Worm (Caenorhabditis elegans) whole organism, L1 larva: ENCODE results near the gene F02C9.1.

ENCODE experiments used
- alr-1 ChIP-seq: fragments of 200-800 bp; sonication (Bioruptor generic); optimal IDR thresholded peaks from 2 replicates; lab custom pipeline; 2018; ENCODE audit warnings: borderline replicate concordance, mild to moderate bottlenecking, missing genetic modification characterization, missing compliant biosample characterization
- ama-1 ChIP-seq: fragments of 150-350 bp; optimal IDR thresholded peaks from 2 replicates; lab custom pipeline; 2014
- blmp-1 ChIP-seq: fragments of 150-350 bp; optimal IDR thresholded peaks from 2 replicates; lab custom pipeline; 2014; ENCODE audit warnings: missing biosample characterization, missing genetic modification characterization
- ceh-88 ChIP-seq: fragments of 200-800 bp; sonication (Bioruptor generic); IDR thresholded peaks from 2 replicates; pipeline ENCODE4 v1.3.6; 2022; ENCODE audit warnings: missing genetic modification characterization, missing compliant biosample characterization
- dpl-1 ChIP-seq, 3 experiments: fragments of 150-350 bp in 2 of 3; sonication (generic microtip) in 1 of 3; optimal IDR thresholded peaks; 2 replicates each; lab custom pipeline; 2014 to 2017; ENCODE audit warnings: missing biosample characterization in 3 of 3, missing genetic modification characterization in 3 of 3, missing genetic modification reagents in 3 of 3
- efl-3 ChIP-seq: fragments of 200-800 bp; sonication (Bioruptor generic); optimal IDR thresholded peaks from 2 replicates; lab custom pipeline; 2018; ENCODE audit warnings: mild to moderate bottlenecking, missing genetic modification characterization, missing compliant biosample characterization
- elt-2 ChIP-seq: sonication (generic microtip); optimal IDR thresholded peaks from 2 replicates; lab custom pipeline; 2016; ENCODE audit warnings: missing genetic modification characterization, mild to moderate bottlenecking, inconsistent platforms, missing compliant biosample characterization, missing genetic modification reagents
- grh-1 ChIP-seq: fragments of 200-800 bp; sonication (Bioruptor generic); IDR thresholded peaks from 2 replicates; pipeline ENCODE4 v1.3.6; 2022; ENCODE audit warnings: missing genetic modification reagents, missing genetic modification characterization, missing compliant biosample characterization
- hlh-4 ChIP-seq: sonication (generic microtip); optimal IDR thresholded peaks from 2 replicates; lab custom pipeline; 2016; ENCODE audit warnings: mild to moderate bottlenecking, missing genetic modification characterization, missing compliant biosample characterization
- hpl-2 ChIP-seq: fragments of 150-350 bp; optimal IDR thresholded peaks from 2 replicates; lab custom pipeline; 2014; ENCODE audit warnings: missing biosample characterization, missing genetic modification reagents, missing genetic modification characterization
- irx-1 ChIP-seq: sonication (generic microtip); optimal IDR thresholded peaks from 2 replicates; lab custom pipeline; 2016; ENCODE audit warnings: missing genetic modification characterization, missing compliant biosample characterization
- jun-1 ChIP-seq: fragments of 150-350 bp; optimal IDR thresholded peaks from 2 replicates; lab custom pipeline; 2014; ENCODE audit warnings: missing biosample characterization, missing genetic modification reagents, missing genetic modification characterization
- lin-13 ChIP-seq: fragments of 150-350 bp; optimal IDR thresholded peaks from 2 replicates; lab custom pipeline; 2014; ENCODE audit warnings: missing biosample characterization, missing genetic modification reagents, missing genetic modification characterization
- lin-14 ChIP-seq: fragments of 200-800 bp; sonication (Bioruptor generic); optimal IDR thresholded peaks from 2 replicates; lab custom pipeline; 2018; ENCODE audit warnings: mild to moderate bottlenecking, missing genetic modification characterization, moderate library complexity, missing compliant biosample characterization
- lin-35 ChIP-seq, 2 experiments: fragments of 150-350 bp; optimal IDR thresholded peaks; 2 replicates each; lab custom pipeline; 2014; ENCODE audit warnings: missing biosample characterization in 2 of 2, missing genetic modification characterization in 2 of 2, missing genetic modification reagents in 2 of 2
- mdl-1 ChIP-seq, 2 experiments: fragments of 150-350 bp; optimal IDR thresholded peaks; 2 replicates each; lab custom pipeline; 2014 to 2017; ENCODE audit warnings: missing biosample characterization in 2 of 2, missing genetic modification characterization in 2 of 2, inconsistent platforms in 1 of 2
- mef-2 ChIP-seq: fragments of 150-350 bp; optimal IDR thresholded peaks from 2 replicates; lab custom pipeline; 2014; ENCODE audit warnings: missing biosample characterization, missing genetic modification characterization
- nhr-11 ChIP-seq: fragments of 150-350 bp; optimal IDR thresholded peaks from 2 replicates; lab custom pipeline; 2014; ENCODE audit warnings: missing biosample characterization, missing genetic modification characterization
- nhr-19 ChIP-seq: fragments of 200-800 bp; sonication (Bioruptor generic); conservative IDR thresholded peaks from 2 replicates; pipeline ENCODE4 v1.3.6; 2022; ENCODE audit warnings: missing genetic modification characterization, missing compliant biosample characterization
- nhr-20 ChIP-seq: sonication (generic microtip); optimal IDR thresholded peaks from 2 replicates; lab custom pipeline; 2016; ENCODE audit warnings: mild to moderate bottlenecking, missing genetic modification characterization, missing compliant biosample characterization
- nhr-71 ChIP-seq: sonication (generic microtip); optimal IDR thresholded peaks from 2 replicates; lab custom pipeline; 2016; ENCODE audit warnings: mild to moderate bottlenecking, missing genetic modification characterization, moderate library complexity, missing compliant biosample characterization
- nhr-77 ChIP-seq: fragments of 150-350 bp; optimal IDR thresholded peaks from 2 replicates; lab custom pipeline; 2014; ENCODE audit warnings: missing biosample characterization, missing genetic modification characterization
- nhr-84 ChIP-seq: sonication (generic microtip); optimal IDR thresholded peaks from 2 replicates; lab custom pipeline; 2017; ENCODE audit warnings: missing biosample characterization, missing genetic modification characterization
- nhr-90 ChIP-seq: sonication (generic microtip); optimal IDR thresholded peaks from 2 replicates; lab custom pipeline; 2016; ENCODE audit warnings: mild to moderate bottlenecking, missing genetic modification characterization, missing compliant biosample characterization; ENCODE audit not compliant: poor library complexity
- rnt-1 ChIP-seq: sonication (generic microtip); optimal IDR thresholded peaks from 2 replicates; lab custom pipeline; 2016; ENCODE audit warnings: mild to moderate bottlenecking, missing genetic modification characterization, moderate library complexity, missing compliant biosample characterization
- swsn-7 ChIP-seq: sonication (generic microtip); optimal IDR thresholded peaks from 2 replicates; lab custom pipeline; 2016; ENCODE audit warnings: missing genetic modification characterization, missing compliant biosample characterization
- tbx-2 ChIP-seq: sonication (generic microtip); optimal IDR thresholded peaks from 2 replicates; lab custom pipeline; 2016; ENCODE audit warnings: missing genetic modification characterization, missing compliant biosample characterization
- tlp-1 ChIP-seq: fragments of 150-350 bp; optimal IDR thresholded peaks from 2 replicates; lab custom pipeline; 2014; ENCODE audit warnings: missing biosample characterization, missing genetic modification characterization
- unc-30 ChIP-seq: sonication (generic microtip); optimal IDR thresholded peaks from 2 replicates; lab custom pipeline; 2017; ENCODE audit warnings: missing biosample characterization, missing genetic modification characterization
- unc-86 ChIP-seq: sonication (generic microtip); optimal IDR thresholded peaks from 2 replicates; lab custom pipeline; 2016; ENCODE audit warnings: missing genetic modification characterization, missing compliant biosample characterization
- zip-4 ChIP-seq: fragments of 200-800 bp; sonication (Bioruptor generic); optimal IDR thresholded peaks from 2 replicates; lab custom pipeline; 2018; ENCODE audit warnings: mild to moderate bottlenecking, missing genetic modification characterization, moderate library complexity, missing compliant biosample characterization
- ztf-11 ChIP-seq, 2 experiments: sonication (generic microtip); optimal IDR thresholded peaks; 2 replicates each; lab custom pipeline; 2016 to 2017; ENCODE audit warnings: missing genetic modification characterization in 2 of 2, missing biosample characterization in 1 of 2, missing compliant biosample characterization in 1 of 2
- ztf-4 ChIP-seq: fragments of 150-350 bp; optimal IDR thresholded peaks from 2 replicates; lab custom pipeline; 2014; ENCODE audit warnings: missing biosample characterization, missing genetic modification characterization

Gene F02C9.1

DNA sequence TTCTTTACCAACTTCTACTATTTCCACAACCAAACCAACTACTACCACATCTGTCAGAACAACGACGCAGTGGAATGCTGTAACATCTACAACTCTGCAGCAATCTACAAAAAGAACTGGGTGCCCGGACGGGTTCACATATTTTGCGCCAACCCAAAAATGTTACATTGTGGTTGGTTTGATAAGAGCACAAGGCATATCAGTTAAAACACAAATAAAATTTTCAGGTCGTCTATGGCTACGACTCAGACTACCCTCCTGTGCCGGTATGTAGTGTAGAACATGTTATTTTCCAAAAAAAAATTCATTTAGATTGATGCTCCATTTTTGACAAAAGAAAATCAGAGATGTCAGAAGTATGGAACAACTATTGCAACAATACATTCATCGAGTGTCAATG, 19.3 kb upstream of the F02C9.1 start:
- TF ChIP-seq elt-2 (tag; lab: Kevin White, UChicago), result peak; percentile 46
- no peak for TF ChIP-seq nhr-90 (tag; lab: Kevin White, UChicago)

DNA sequence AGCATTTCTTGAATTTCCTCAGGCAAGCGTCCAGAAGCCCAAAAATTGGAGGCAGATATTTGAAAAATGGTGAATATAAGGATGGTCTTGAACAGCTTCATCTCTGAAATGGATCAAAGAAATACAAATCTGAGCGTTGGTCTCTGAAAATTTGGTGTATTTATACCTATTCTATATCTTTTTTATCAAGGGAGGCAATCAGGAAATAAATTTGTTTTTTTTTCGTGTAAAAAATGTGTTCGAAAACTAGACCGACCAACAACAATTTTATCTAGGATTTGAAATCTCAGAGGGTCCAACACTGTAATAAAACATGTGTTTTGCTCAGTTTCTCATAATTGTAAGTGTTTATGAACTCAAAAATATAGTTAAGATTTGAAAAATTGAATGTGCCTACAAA, 16.8 kb upstream of the F02C9.1 start, which contains the start of gene srt-56:
srt-56 (minus strand) TSS at position 101 of the 400 bp plus-strand sequence.
- no peak for TF ChIP-seq nhr-77 (tag; lab: Kevin White, UChicago)
- TF ChIP-seq irx-1 (tag; lab: Kevin White, UChicago), result no peak
- no peak for TF ChIP-seq nhr-19 (GFP tag; lab: Robert Waterston, UW)
- TF ChIP-seq tbx-2 (tag; lab: Kevin White, UChicago), result no peak
- no peak for TF ChIP-seq dpl-1 (GFP tag; optimal IDR thresholded peaks at IDR 0.05; lab: Kevin White, UChicago)
- no peak for TF ChIP-seq ceh-88 (GFP tag; lab: Robert Waterston, UW)
- no peak for TF ChIP-seq blmp-1 (tag; lab: Kevin White, UChicago)
- TF ChIP-seq unc-86 (tag; lab: Kevin White, UChicago), result no peak
- TF ChIP-seq hpl-2 (GFP tag; lab: Kevin White, UChicago), result no peak
- no peak for TF ChIP-seq ztf-4 (tag; lab: Kevin White, UChicago)
- TF ChIP-seq efl-3 (GFP tag; lab: Kevin White, UChicago), result no peak
- no peak for TF ChIP-seq rnt-1 (tag; lab: Kevin White, UChicago)

DNA sequence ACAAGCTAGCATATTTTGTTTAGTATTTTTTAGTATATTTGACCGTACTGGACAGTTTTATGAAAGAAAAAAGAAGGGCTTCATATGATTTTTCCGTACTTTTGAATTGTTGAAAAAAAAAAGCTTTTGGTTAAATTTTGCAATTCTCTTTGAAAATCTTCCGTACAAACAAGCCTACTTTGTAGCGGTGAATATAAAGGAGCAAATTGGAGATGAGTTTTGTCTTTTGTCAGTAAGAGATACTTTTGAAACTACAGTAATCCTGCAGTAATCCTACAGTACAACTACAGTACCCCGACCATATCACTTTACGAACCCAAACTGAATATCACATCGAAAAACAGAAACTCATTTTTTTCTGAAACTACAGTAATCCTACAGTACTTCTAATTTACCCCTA, 16.1 kb upstream of the F02C9.1 start:
- no peak for TF ChIP-seq ceh-88 (GFP tag; lab: Robert Waterston, UW)

ce11 chrV:3124912-3125311, 13.6 kb upstream of the F02C9.1 start, which contains the start of gene Y73C8C.12:
Gene Y73C8C.12 (plus strand): TSS chrV:3125212.
- TF ChIP-seq ztf-11 (tag; optimal IDR thresholded peaks at IDR 0.05; lab: Kevin White, UChicago) (no peak), mef-2 (tag; lab: Kevin White, UChicago) (no peak), nhr-84 (tag; lab: Kevin White, UChicago) (no peak), jun-1 (no peak), hlh-4 (tag; lab: Kevin White, UChicago) (no peak), alr-1 (no peak), nhr-20 (tag; lab: Kevin White, UChicago) (no peak), hpl-2 (GFP tag; lab: Kevin White, UChicago) (no peak), rnt-1 (tag; lab: Kevin White, UChicago) (no peak), lin-14 (GFP tag; lab: Kevin White, UChicago) (no peak)

DNA sequence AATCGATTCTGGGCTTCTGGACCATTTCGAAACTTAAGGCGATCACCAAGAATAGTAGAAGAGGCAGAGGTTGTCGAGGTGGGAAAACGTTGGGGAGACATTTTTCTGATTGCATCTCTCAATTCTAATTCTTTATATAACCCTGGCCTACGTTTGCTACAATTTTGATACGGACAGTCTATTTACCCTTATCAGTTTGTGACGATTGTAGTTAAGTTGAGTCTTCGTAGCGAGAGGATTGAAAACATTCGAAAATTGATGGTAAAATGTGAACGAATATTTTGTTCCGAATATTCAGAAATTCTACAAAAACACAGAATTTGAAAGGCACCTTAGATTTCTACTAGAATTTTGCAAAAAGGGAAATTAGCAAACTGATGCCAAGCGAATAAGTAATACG, 10.8 kb upstream of the F02C9.1 start, which contains the start of gene Y73C8C.10:
Y73C8C.10 (minus strand) TSS at position 101 of the 400 bp plus-strand sequence.
- TF ChIP-seq lin-35 (GFP tag; optimal IDR thresholded peaks at IDR 0.05; lab: Kevin White, UChicago), result peak in 1 of 2 experiments; percentile 16
- peak; percentile 28 for TF ChIP-seq nhr-20 (tag; lab: Kevin White, UChicago)
- no peak for TF ChIP-seq lin-13 (GFP tag; lab: Kevin White, UChicago)
- no peak for TF ChIP-seq ama-1

- no peak for TF ChIP-seq tlp-1 (tag; lab: Kevin White, UChicago)
- TF ChIP-seq nhr-11 (tag; lab: Kevin White, UChicago), result no peak
- TF ChIP-seq mdl-1 (tag; optimal IDR thresholded peaks at IDR 0.05; lab: Kevin White, UChicago), result no peak
- TF ChIP-seq zip-4 (GFP tag; lab: Kevin White, UChicago), result no peak
- no peak for TF ChIP-seq grh-1 (GFP tag; lab: Robert Waterston, UW)
- TF ChIP-seq nhr-71 (tag; lab: Kevin White, UChicago), result no peak
- TF ChIP-seq unc-30 (tag; lab: Kevin White, UChicago), result no peak
- TF ChIP-seq swsn-7 (tag; lab: Kevin White, UChicago), result no peak
These were observed 9.7 kb upstream of the F02C9.1 start, which contains the start of gene tat-6 for ce11 chrV:3128803-3129202. Gene tat-6 (plus strand): TSS chrV:3129103.
